Fruit fly (Drosophila melanogaster): ENCODE data around the gene CG14301.
A peak's percentile ranks its signal among the peaks of the same experiment; 100 is the strongest.

The CG14301 gene

dm6 chr3R:18628311-18628811 lies 12.9 kb downstream of the CG14301 start (continued):
- TF ChIP-seq dmrt99B (tag; optimal IDR thresholded peaks at IDR 0.05) = peak; percentile 11
- TF ChIP-seq row (GFP tag; IDR thresholded peaks at IDR 0.05) = 0 out of 3 replicates have a peak, but pooled peaks have one; percentile 20
- peak; percentile 59; the same call in 1 of the 2 replicates for TF ChIP-seq tna (GFP tag; IDR thresholded peaks at IDR 0.05; ENCODE audit: partially characterized antibody)
- peak; percentile 81 for TF ChIP-seq Sry-β (GFP tag; optimal IDR thresholded peaks at IDR 0.05)
- TF ChIP-seq inv (GFP tag; IDR thresholded peaks at IDR 0.05; ENCODE audit: partially characterized antibody) = peak; percentile 17; the same call in 1 of the 2 replicates
- no peak for TF ChIP-seq cg (GFP tag; optimal IDR thresholded peaks at IDR 0.05)
- peak; percentile 64 for TF ChIP-seq bbx (GFP tag; IDR thresholded peaks at IDR 0.05; ENCODE audit: partially characterized antibody)
- 0 out of 2 replicates have a peak, but pooled peaks have one; percentile 25 for TF ChIP-seq Xrp1 (GFP tag; IDR thresholded peaks at IDR 0.05)
- TF ChIP-seq chinmo (GFP tag; IDR thresholded peaks at IDR 0.05; ENCODE audit: partially characterized antibody) = peak; percentile 74; the same call in 2 of the 4 replicates
- TF ChIP-seq CG11093 (GFP tag; IDR thresholded peaks at IDR 0.05) = no peak
- TF ChIP-seq mld (GFP tag; IDR thresholded peaks at IDR 0.05; ENCODE audit: partially characterized antibody) = peak; percentile 60; the same call in 1 of the 3 replicates
- no peak for TF ChIP-seq fu2 (GFP tag; optimal IDR thresholded peaks at IDR 0.05)
- no peak for TF ChIP-seq CG8944 (GFP tag; optimal IDR thresholded peaks at IDR 0.05)
- 0 out of 3 replicates have a peak, but pooled peaks have one; percentile 14 for TF ChIP-seq zen2 (GFP tag; IDR thresholded peaks at IDR 0.05; ENCODE audit: partially characterized antibody)

- TF ChIP-seq Sox102F (GFP tag; optimal IDR thresholded peaks at IDR 0.05) = peak; percentile 11
- peak; percentile 9 for TF ChIP-seq sens (GFP tag)
- peak; percentile 25 for TF ChIP-seq gem (tag; optimal IDR thresholded peaks at IDR 0.05)
- TF ChIP-seq bsh (GFP tag; optimal IDR thresholded peaks at IDR 0.05) = peak in 1 of 2 experiments; percentile 11
- TF ChIP-seq CG17568 (GFP tag; optimal IDR thresholded peaks at IDR 0.05) = no peak
- TF ChIP-seq Drgx (GFP tag; IDR thresholded peaks at IDR 0.05) = peak; percentile 66
- TF ChIP-seq CG33557 (GFP tag; optimal IDR thresholded peaks at IDR 0.05) = no peak
- 0 out of 2 replicates have a peak, but pooled peaks have one; percentile 13 for TF ChIP-seq CG6689 (GFP tag; IDR thresholded peaks at IDR 0.05)
- no peak for TF ChIP-seq CG14710 (tag; optimal IDR thresholded peaks at IDR 0.05)
- TF ChIP-seq CG11504 (tag; optimal IDR thresholded peaks at IDR 0.05) = peak; percentile 5
- peak; percentile 11 for TF ChIP-seq dmrt99B (tag; optimal IDR thresholded peaks at IDR 0.05)
- no peak for TF ChIP-seq CG10654 (GFP tag; optimal IDR thresholded peaks at IDR 0.05)
- TF ChIP-seq vvl (GFP tag; IDR thresholded peaks at IDR 0.05) = 0 out of 2 replicates have a peak, but pooled peaks have one; percentile 21
Observed at dm6 chr3R:18624541-18624940, 16.7 kb downstream of the CG14301 start.

dm6 chr3R:18621230-18621629 lies 20.0 kb downstream of the CG14301 start, which contains the start of gene CG14304:
Gene CG14304, minus strand, starts transcription at chr3R:18621327.
- TF ChIP-seq zen2 (GFP tag; IDR thresholded peaks at IDR 0.05; ENCODE audit: partially characterized antibody) = 0 out of 3 replicates have a peak, but pooled peaks have one; percentile 17
- 0 out of 3 replicates have a peak, but pooled peaks have one; percentile 20 for TF ChIP-seq CG16813 (GFP tag; IDR thresholded peaks at IDR 0.05; ENCODE audit: partially characterized antibody)
- no peak for TF ChIP-seq BtbVII (GFP tag; optimal IDR thresholded peaks at IDR 0.05)
- TF ChIP-seq CG31365 (tag; optimal IDR thresholded peaks at IDR 0.05) = peak; percentile 97
- no peak for TF ChIP-seq ac (GFP tag; optimal IDR thresholded peaks at IDR 0.05)
- no peak for TF ChIP-seq CG15479 (GFP tag; optimal IDR thresholded peaks at IDR 0.05)
- peak; percentile 20; the same call in 1 of the 3 replicates for TF ChIP-seq CG6791 (GFP tag; IDR thresholded peaks at IDR 0.05; ENCODE audit: partially characterized antibody)
- peak; percentile 25 to 28 for TF ChIP-seq Trl (optimal IDR thresholded peaks at IDR 0.05)
- TF ChIP-seq Trl (GFP tag; optimal IDR thresholded peaks at IDR 0.05) = no peak
- peak; percentile 89 for TF ChIP-seq cwo (GFP tag; optimal IDR thresholded peaks at IDR 0.05)
- peak; percentile 49; the same call in 1 of the 2 replicates for TF ChIP-seq bbx (GFP tag; IDR thresholded peaks at IDR 0.05; ENCODE audit: partially characterized antibody)
- TF ChIP-seq knrl (GFP tag; IDR thresholded peaks at IDR 0.05; ENCODE audit: partially characterized antibody) = 0 out of 3 replicates have a peak, but pooled peaks have one; percentile 12
- peak; percentile 27 for TF ChIP-seq Blimp-1 (GFP tag; optimal IDR thresholded peaks at IDR 0.05)
- TF ChIP-seq Rfx (GFP tag; IDR thresholded peaks at IDR 0.05) = no peak
- no peak for TF ChIP-seq Scr (GFP tag; IDR thresholded peaks at IDR 0.05; ENCODE audit: partially characterized antibody)
- no peak for TF ChIP-seq Ets65A (GFP tag)
- no peak for TF ChIP-seq CG11456 (GFP tag; IDR thresholded peaks at IDR 0.05)
- peak; percentile 39; the same call in 1 of the 3 replicates for TF ChIP-seq vnd (GFP tag; IDR thresholded peaks at IDR 0.05; ENCODE audit: partially characterized antibody)
- no peak for TF ChIP-seq CG15011 (GFP tag; optimal IDR thresholded peaks at IDR 0.05)
- TF ChIP-seq chinmo (GFP tag; IDR thresholded peaks at IDR 0.05; ENCODE audit: partially characterized antibody) = peak; percentile 70; the same call in 1 of the 4 replicates
- TF ChIP-seq E2f2 (GFP tag; IDR thresholded peaks at IDR 0.05) = peak; percentile 64
- peak; percentile 31 for TF ChIP-seq ewg (GFP tag; optimal IDR thresholded peaks at IDR 0.05)
- peak; percentile 55 for TF ChIP-seq CTCF (GFP tag; optimal IDR thresholded peaks at IDR 0.05)
